Worm (Caenorhabditis elegans) whole organism, L3 larva: ENCODE measurements around the gene rmd-2.

Experiments
- ZK546.5 ChIP-seq: sonication (generic microtip); optimal IDR thresholded peaks from 2 replicates; lab custom pipeline; 2017; ENCODE audit warnings: missing biosample characterization, missing genetic modification characterization
- daf-12 ChIP-seq: fragments of 150-350 bp; optimal IDR thresholded peaks from 2 replicates; lab custom pipeline; 2014; ENCODE audit warnings: missing biosample characterization, missing genetic modification reagents, missing genetic modification characterization
- lin-15B ChIP-seq: fragments of 150-350 bp; optimal IDR thresholded peaks from 2 replicates; lab custom pipeline; 2014; ENCODE audit warnings: missing biosample characterization, missing genetic modification characterization
- nhr-11 ChIP-seq: fragments of 150-350 bp; optimal IDR thresholded peaks from 2 replicates; lab custom pipeline; 2014; ENCODE audit warnings: missing biosample characterization, missing genetic modification characterization
- nhr-28 ChIP-seq: fragments of 150-350 bp; optimal IDR thresholded peaks from 2 replicates; lab custom pipeline; 2014; ENCODE audit warnings: missing biosample characterization, missing genetic modification characterization
- nhr-43 ChIP-seq: sonication (generic microtip); optimal IDR thresholded peaks from 2 replicates; lab custom pipeline; 2016; ENCODE audit warnings: mild to moderate bottlenecking, missing genetic modification characterization, missing compliant biosample characterization; ENCODE audit not compliant: poor library complexity, severe bottlenecking

DNA sequence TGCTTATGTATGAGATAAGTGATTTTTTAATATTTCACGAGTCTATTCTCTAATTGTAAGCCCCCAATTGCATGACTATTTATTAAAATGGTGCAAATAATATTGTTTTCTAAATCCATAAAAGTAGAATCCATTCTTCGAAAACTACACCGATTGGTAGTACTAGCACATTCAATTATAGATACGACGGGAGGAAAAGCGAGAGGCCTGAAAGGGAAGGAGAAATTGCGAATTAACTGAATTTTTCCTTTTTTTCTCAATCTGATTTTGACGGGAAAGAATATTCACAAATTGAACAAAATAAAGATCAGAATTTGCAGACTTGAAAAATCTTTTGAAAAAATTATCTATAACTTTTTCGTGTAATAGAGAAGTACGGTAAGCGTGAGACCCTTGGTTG is 8.9 kb downstream of the rmd-2 start:
- TF ChIP-seq ZK546.5 (tag; lab: Kevin White, UChicago): no peak
- no peak for TF ChIP-seq daf-12 (tag; lab: Kevin White, UChicago)
- no peak for TF ChIP-seq nhr-43
- no peak for TF ChIP-seq lin-15B (tag; lab: Kevin White, UChicago)
- no peak for TF ChIP-seq nhr-11
- no peak for TF ChIP-seq nhr-28 (tag; lab: Kevin White, UChicago)
